Worm (Caenorhabditis elegans): ENCODE results near the gene K06A4.7.

The K06A4.7 gene

ce11 chrV:9442471-9442870 is 48.8 kb downstream of the K06A4.7 start:
- TF ChIP-seq tra-4 (tag; optimal IDR thresholded peaks at IDR 0.05) (no peak), hmg-4 (GFP tag; optimal IDR thresholded peaks at IDR 0.05) (no peak), ceh-13 (GFP tag; optimal IDR thresholded peaks at IDR 0.05) (no peak), tbx-11 (GFP tag; IDR thresholded peaks at IDR 0.05) (no peak), tbx-37 (GFP tag; conservative IDR thresholded peaks at IDR 0.05) (no peak), ceh-36 (tag; optimal IDR thresholded peaks at IDR 0.05) (no peak), ets-7 (tag; optimal IDR thresholded peaks at IDR 0.05) (no peak), flt-1 (GFP tag; IDR thresholded peaks at IDR 0.05) (no peak), pes-1 (GFP tag; IDR thresholded peaks at IDR 0.05) (no peak), aly-1 (tag; optimal IDR thresholded peaks at IDR 0.05) (no peak), hmbx-1 (tag; optimal IDR thresholded peaks at IDR 0.05) (no peak), B0310.2 (tag; optimal IDR thresholded peaks at IDR 0.05) (no peak)

- no peak for TF ChIP-seq ama-1 (optimal IDR thresholded peaks at IDR 0.05)
- TF ChIP-seq F13C5.2 (tag; optimal IDR thresholded peaks at IDR 0.05) = no peak
- TF ChIP-seq tra-4 (tag; optimal IDR thresholded peaks at IDR 0.05) = no peak
- TF ChIP-seq aly-1 (tag; optimal IDR thresholded peaks at IDR 0.05) = no peak
- no peak for TF ChIP-seq ceh-36 (tag; optimal IDR thresholded peaks at IDR 0.05)
- TF ChIP-seq ets-7 (tag; optimal IDR thresholded peaks at IDR 0.05) = no peak
- TF ChIP-seq hmbx-1 (tag; optimal IDR thresholded peaks at IDR 0.05) = no peak
- no peak for TF ChIP-seq hmg-4 (GFP tag; optimal IDR thresholded peaks at IDR 0.05)
- TF ChIP-seq flt-1 (GFP tag; IDR thresholded peaks at IDR 0.05) = no peak
- TF ChIP-seq tbx-11 (GFP tag; IDR thresholded peaks at IDR 0.05) = no peak
- TF ChIP-seq sea-1 (GFP tag; conservative IDR thresholded peaks at IDR 0.05) = no peak
- no peak for TF ChIP-seq B0310.2 (tag; optimal IDR thresholded peaks at IDR 0.05)
- TF ChIP-seq ceh-13 (GFP tag; optimal IDR thresholded peaks at IDR 0.05) = no peak
- no peak for TF ChIP-seq pes-1 (GFP tag; IDR thresholded peaks at IDR 0.05)
- no peak for TF ChIP-seq scrt-1 (GFP tag; IDR thresholded peaks at IDR 0.05)
- TF ChIP-seq tbx-37 (GFP tag; conservative IDR thresholded peaks at IDR 0.05) = no peak
- no peak for TF ChIP-seq hnd-1 (tag; optimal IDR thresholded peaks at IDR 0.05)
Observed at ce11 chrV:9441046-9441445, 50.2 kb downstream of the K06A4.7 start.

ce11 chrV:9440003-9440319 is 51.3 kb downstream of the K06A4.7 start:
- TF ChIP-seq tbx-11 (GFP tag; IDR thresholded peaks at IDR 0.05) (no peak), ets-7 (tag; optimal IDR thresholded peaks at IDR 0.05) (no peak), F13C5.2 (tag; optimal IDR thresholded peaks at IDR 0.05) (no peak), B0310.2 (tag; optimal IDR thresholded peaks at IDR 0.05) (no peak), hmg-4 (GFP tag; optimal IDR thresholded peaks at IDR 0.05) (no peak), hmbx-1 (tag; optimal IDR thresholded peaks at IDR 0.05) (no peak), pes-1 (GFP tag; IDR thresholded peaks at IDR 0.05) (no peak), aly-1 (tag; optimal IDR thresholded peaks at IDR 0.05) (no peak), scrt-1 (GFP tag; IDR thresholded peaks at IDR 0.05) (no peak), hnd-1 (tag; optimal IDR thresholded peaks at IDR 0.05) (no peak), flt-1 (GFP tag; IDR thresholded peaks at IDR 0.05) (no peak), ama-1 (optimal IDR thresholded peaks at IDR 0.05) (no peak), tbx-37 (GFP tag; conservative IDR thresholded peaks at IDR 0.05) (no peak), ceh-13 (GFP tag; optimal IDR thresholded peaks at IDR 0.05) (no peak), ceh-36 (tag; optimal IDR thresholded peaks at IDR 0.05) (no peak), tra-4 (tag; optimal IDR thresholded peaks at IDR 0.05) (no peak), sea-1 (GFP tag; conservative IDR thresholded peaks at IDR 0.05) (no peak)

Data from whole organism, early embryonic.